Fruit fly (Drosophila melanogaster) whole organism, embryonic: ENCODE measurements around the gene Sfp79B.

Source experiments
- Ada2b ChIP-seq: fragments of 200-800 bp; sonication (Bioruptor generic); IDR thresholded peaks from 2 replicates; pipeline ENCODE4 v1.3.6; 2022; ENCODE audit warnings: missing biosample characterization, missing genetic modification characterization
- Aef1 ChIP-seq: fragments of 200-800 bp; sonication (Bioruptor generic); IDR thresholded peaks from 3 replicates; pipeline ENCODE4 v1.3.6; 2022; ENCODE audit warnings: missing biosample characterization, missing genetic modification characterization
- CG10209 ChIP-seq: fragments of 200-800 bp; sonication (Bioruptor generic); optimal IDR thresholded peaks from 3 replicates; lab custom pipeline; 2017; ENCODE audit warnings: missing biosample characterization, mild to moderate bottlenecking, missing genetic modification characterization, missing genetic modification reagents
- CG13123 ChIP-seq: fragments of 200-800 bp; sonication (Bioruptor generic); optimal IDR thresholded peaks from 2 replicates; lab custom pipeline; 2016; ENCODE audit warnings: missing biosample characterization, missing genetic modification characterization
- CG13894 ChIP-seq: fragments of 200-800 bp; sonication (Bioruptor generic); optimal IDR thresholded peaks from 3 replicates; lab custom pipeline; 2018; ENCODE audit warnings: missing biosample characterization, mild to moderate bottlenecking, missing genetic modification characterization, moderate library complexity
- CG15696 ChIP-seq: fragments of 200-800 bp; sonication (Bioruptor generic); optimal IDR thresholded peaks from 2 replicates; lab custom pipeline; 2019; ENCODE audit warnings: missing biosample characterization, mild to moderate bottlenecking, missing genetic modification characterization, moderate library complexity
- CG18011 ChIP-seq: fragments of 200-800 bp; sonication (Bioruptor generic); optimal IDR thresholded peaks from 2 replicates; lab custom pipeline; 2017; ENCODE audit warnings: missing biosample characterization, missing genetic modification characterization, mild to moderate bottlenecking, moderate library complexity, missing genotype
- CG18262 ChIP-seq: fragments of 200-800 bp; optimal IDR thresholded peaks from 3 replicates; lab custom pipeline; 2019; ENCODE audit warnings: missing biosample characterization, mild to moderate bottlenecking, missing genetic modification characterization, moderate library complexity
- CG2202 ChIP-seq: fragments of 200-800 bp; sonication (Bioruptor generic); optimal IDR thresholded peaks from 2 replicates; lab custom pipeline; 2018; ENCODE audit warnings: missing biosample characterization, mild to moderate bottlenecking, missing genetic modification characterization
- CG31441 ChIP-seq: fragments of 200-800 bp; sonication (Bioruptor generic); IDR thresholded peaks from 2 replicates; pipeline ENCODE4 v1.3.6; 2022; ENCODE audit warnings: missing biosample characterization, missing genetic modification characterization
- CG5953 ChIP-seq: fragments of 200-800 bp; sonication (Bioruptor generic); IDR thresholded peaks from 2 replicates; pipeline ENCODE4 v1.3.6; 2022; ENCODE audit warnings: missing biosample characterization, missing genetic modification characterization
- CG8281 ChIP-seq: fragments of 200-800 bp; sonication (Bioruptor generic); optimal IDR thresholded peaks from 2 replicates; lab custom pipeline; 2018; ENCODE audit warnings: missing biosample characterization, mild to moderate bottlenecking, missing genetic modification characterization, moderate library complexity
- Chrac-16 ChIP-seq: fragments of 200-800 bp; sonication (Bioruptor generic); optimal IDR thresholded peaks from 3 replicates; lab custom pipeline; 2016; ENCODE audit warnings: missing biosample characterization, missing genetic modification characterization
- CrebB ChIP-seq: fragments of 200-800 bp; sonication (Bioruptor generic); optimal IDR thresholded peaks from 3 replicates; lab custom pipeline; 2018; ENCODE audit warnings: missing biosample characterization, mild to moderate bottlenecking, missing genetic modification characterization
- ERR ChIP-seq: fragments of 200-800 bp; sonication (Bioruptor generic); optimal IDR thresholded peaks from 2 replicates; lab custom pipeline; 2016; ENCODE audit warnings: missing biosample characterization, missing genetic modification characterization
- Ets65A ChIP-seq: fragments of 200-800 bp; sonication (Bioruptor generic); peaks from one replicate; lab custom pipeline; 2016; ENCODE audit warnings: missing biosample characterization, missing genetic modification characterization
- Ets97D ChIP-seq: fragments of 200-800 bp; sonication (Bioruptor generic); optimal IDR thresholded peaks from 3 replicates; lab custom pipeline; 2016; ENCODE audit warnings: missing biosample characterization, missing genetic modification characterization
- Fer1 ChIP-seq: fragments of 200-800 bp; sonication (Bioruptor generic); optimal IDR thresholded peaks from 2 replicates; lab custom pipeline; 2017; ENCODE audit warnings: missing biosample characterization, mild to moderate bottlenecking, missing genetic modification characterization
- HLH54F ChIP-seq: fragments of 200-800 bp; sonication (Bioruptor generic); optimal IDR thresholded peaks from 3 replicates; lab custom pipeline; 2016; ENCODE audit warnings: missing biosample characterization, missing genetic modification characterization
- Hand ChIP-seq: fragments of 200-800 bp; sonication (Bioruptor generic); optimal IDR thresholded peaks from 2 replicates; lab custom pipeline; 2017; ENCODE audit warnings: mild to moderate bottlenecking, missing biosample characterization, missing genetic modification reagents, missing genetic modification characterization
- Hr39 ChIP-seq: fragments of >200 bp; optimal IDR thresholded peaks from 2 replicates; lab custom pipeline; 2017
- Hr51 ChIP-seq, 2 experiments: fragments of 200-800 bp; sonication (Bioruptor generic); optimal IDR thresholded peaks; 2 replicates in 1 of 2; 3 replicates in 1 of 2; lab custom pipeline; 2016 to 2018; ENCODE audit warnings: missing biosample characterization in 2 of 2, missing genetic modification characterization in 2 of 2, mild to moderate bottlenecking in 1 of 2, moderate library complexity in 1 of 2
- Hsf ChIP-seq: fragments of 200-800 bp; sonication (Bioruptor generic); optimal IDR thresholded peaks from 3 replicates; lab custom pipeline; 2016; ENCODE audit warnings: missing biosample characterization, missing genetic modification characterization
- MBD-R2 ChIP-seq: fragments of 200-800 bp; sonication (Bioruptor generic); IDR thresholded peaks from 2 replicates; pipeline ENCODE4 v1.3.6; 2022; ENCODE audit warnings: missing biosample characterization, missing genetic modification characterization
- MTF-1 ChIP-seq: fragments of 200-800 bp; sonication (Bioruptor generic); optimal IDR thresholded peaks from 2 replicates; lab custom pipeline; 2018; ENCODE audit warnings: missing biosample characterization, mild to moderate bottlenecking, missing genetic modification characterization, borderline replicate concordance
- NC2β ChIP-seq: fragments of 200-800 bp; sonication (Bioruptor generic); optimal IDR thresholded peaks from 2 replicates; lab custom pipeline; 2016; ENCODE audit warnings: missing biosample characterization, missing genetic modification characterization
- Neu2 ChIP-seq: fragments of 200-800 bp; sonication (Bioruptor generic); optimal IDR thresholded peaks from 3 replicates; lab custom pipeline; 2016; ENCODE audit warnings: missing biosample characterization, missing genetic modification characterization, borderline replicate concordance
- Nf-YA ChIP-seq: fragments of 200-800 bp; sonication (Bioruptor generic); IDR thresholded peaks from 2 replicates; pipeline ENCODE4 v1.3.6; 2022; ENCODE audit warnings: missing biosample characterization, missing genetic modification characterization
- ap ChIP-seq: fragments of 200-800 bp; sonication (Bioruptor generic); IDR thresholded peaks from 2 replicates; pipeline ENCODE4 v1.3.6; 2022; ENCODE audit warnings: missing biosample characterization, missing genetic modification characterization
- bsh ChIP-seq, 2 experiments: fragments of 200-800 bp; sonication (Bioruptor generic); optimal IDR thresholded peaks; 2 replicates each; lab custom pipeline; 2017 to 2018; ENCODE audit warnings: mild to moderate bottlenecking in 2 of 2, missing biosample characterization in 2 of 2, missing genetic modification characterization in 2 of 2, moderate library complexity in 1 of 2
- cato ChIP-seq: fragments of 200-800 bp; sonication (Bioruptor generic); optimal IDR thresholded peaks from 2 replicates; lab custom pipeline; 2016; ENCODE audit warnings: missing biosample characterization, missing genetic modification characterization, borderline replicate concordance
- caup ChIP-seq: fragments of 200-800 bp; sonication (Bioruptor generic); optimal IDR thresholded peaks from 3 replicates; lab custom pipeline; 2017; ENCODE audit warnings: missing biosample characterization, mild to moderate bottlenecking, missing genetic modification characterization, moderate library complexity; ENCODE audit not compliant: severe bottlenecking
- croc ChIP-seq: fragments of 200-800 bp; sonication (Bioruptor generic); conservative IDR thresholded peaks from 3 replicates; pipeline ENCODE4 v1.3.6; 2022; ENCODE audit warnings: missing biosample characterization, missing genetic modification characterization
- ewg ChIP-seq: fragments of 200-800 bp; sonication (Bioruptor generic); optimal IDR thresholded peaks from 3 replicates; lab custom pipeline; 2017; ENCODE audit warnings: mild to moderate bottlenecking, missing biosample characterization, missing genetic modification reagents, missing genetic modification characterization
- ftz-f1 ChIP-seq: fragments of 200-800 bp; sonication (Bioruptor generic); optimal IDR thresholded peaks from 2 replicates; lab custom pipeline; 2016; ENCODE audit warnings: missing biosample characterization, missing genetic modification characterization
- jumu ChIP-seq: fragments of 200-800 bp; sonication (Bioruptor generic); optimal IDR thresholded peaks from 3 replicates; lab custom pipeline; 2016; ENCODE audit warnings: missing biosample characterization, missing genetic modification characterization
- nau ChIP-seq: fragments of 200-800 bp; sonication (Bioruptor generic); optimal IDR thresholded peaks from 3 replicates; lab custom pipeline; 2017; ENCODE audit warnings: missing biosample characterization, mild to moderate bottlenecking, missing genetic modification characterization, missing genetic modification reagents
- pb ChIP-seq: fragments of 200-800 bp; sonication (Bioruptor generic); optimal IDR thresholded peaks from 3 replicates; lab custom pipeline; 2016; ENCODE audit warnings: missing biosample characterization, missing genetic modification characterization
- prd ChIP-seq, 3 experiments: fragments of >200 bp in 2 of 3; fragments of 200-800 bp in 1 of 3; sonication (Bioruptor generic) in 1 of 3; optimal IDR thresholded peaks in 2 of 3; IDR thresholded peaks in 1 of 3; 2 replicates in 2 of 3; 3 replicates in 1 of 3; pipeline versions ENCODE4 v1.3.6 to Lab custom; 2017 to 2022; ENCODE audit warnings: missing biosample characterization in 1 of 3, missing genetic modification characterization in 1 of 3
- slp2 ChIP-seq: fragments of 200-800 bp; sonication (Bioruptor generic); optimal IDR thresholded peaks from 2 replicates; lab custom pipeline; 2016; ENCODE audit warnings: missing biosample characterization, missing genetic modification characterization

Gene Sfp79B

dm6 chr3L:22078063-22078462 is 2.1 kb upstream of the Sfp79B start (continued):
- peak; percentile 47 for TF ChIP-seq Fer1
- no peak for TF ChIP-seq CG5953 (GFP tag; lab: Robert Waterston, UW)
- TF ChIP-seq CG10209 (GFP tag; lab: Kevin White, UChicago), result peak; percentile 60
- TF ChIP-seq caup (GFP tag; lab: Kevin White, UChicago), result peak; percentile 39
- peak; percentile 7 to 67 for TF ChIP-seq bsh (GFP tag; optimal IDR thresholded peaks at IDR 0.05; lab: Kevin White, UChicago)
- peak; percentile 2 for TF ChIP-seq slp2 (GFP tag; lab: Kevin White, UChicago)
- TF ChIP-seq jumu (GFP tag; lab: Kevin White, UChicago), result peak; percentile 42
- no peak for TF ChIP-seq CG2202 (tag; lab: Kevin White, UChicago)
- 0 out of 2 replicates have a peak, but pooled peaks have one; percentile 38 for TF ChIP-seq ap
- peak; percentile 15 for TF ChIP-seq CG18011
- peak; percentile 55 for TF ChIP-seq CG13123 (GFP tag; lab: Kevin White, UChicago)
- TF ChIP-seq Neu2 (GFP tag; lab: Kevin White, UChicago), result no peak
- no peak for TF ChIP-seq CG13894 (tag; lab: Kevin White, UChicago)
- TF ChIP-seq Ets97D, result no peak
- TF ChIP-seq Hsf (GFP tag; lab: Kevin White, UChicago), result peak; percentile 63
- no peak; the same call in 2 of the 3 replicates for TF ChIP-seq croc
- peak; percentile 39 for TF ChIP-seq HLH54F (GFP tag; lab: Kevin White, UChicago)
- TF ChIP-seq ewg, result peak; percentile 28
- TF ChIP-seq MTF-1 (GFP tag; lab: Kevin White, UChicago), result no peak
- peak; percentile 25 for TF ChIP-seq CrebB (tag; lab: Kevin White, UChicago)
- TF ChIP-seq Chrac-16, result peak; percentile 64
- TF ChIP-seq pb (GFP tag; lab: Kevin White, UChicago), result no peak
- TF ChIP-seq CG31441, result peak; percentile 51; the same call in 1 of the 2 replicates
- TF ChIP-seq CG8281 (tag; lab: Kevin White, UChicago), result no peak
- TF ChIP-seq Ada2b (GFP tag; lab: Robert Waterston, UW), result peak; percentile 69
- TF ChIP-seq NC2β (GFP tag; lab: Kevin White, UChicago), result peak; percentile 43
- TF ChIP-seq CG18262 (tag; lab: Kevin White, UChicago), result peak; percentile 65
- TF ChIP-seq Hr51 (GFP tag; optimal IDR thresholded peaks at IDR 0.05; lab: Kevin White, UChicago), result peak; percentile 22 to 48
- no peak for TF ChIP-seq Hr39
- TF ChIP-seq MBD-R2, result peak; percentile 34; the same call in 1 of the 2 replicates
- no peak for TF ChIP-seq ftz-f1 (GFP tag; lab: Kevin White, UChicago)
- no peak for TF ChIP-seq prd (optimal IDR thresholded peaks at IDR 0.05; lab: Kevin White, UChicago)
- TF ChIP-seq prd (GFP tag; IDR thresholded peaks at IDR 0.05; lab: Robert Waterston, UW), result peak; percentile 74; the same call in 2 of the 3 replicates
- TF ChIP-seq cato (GFP tag; lab: Kevin White, UChicago), result no peak
- TF ChIP-seq Nf-YA, result 0 out of 2 replicates have a peak, but pooled peaks have one; percentile 19
- no peak for TF ChIP-seq nau (GFP tag; lab: Kevin White, UChicago)
- no peak for TF ChIP-seq Hand
- TF ChIP-seq Aef1 (GFP tag; lab: Robert Waterston, UW), result peak; percentile 22; the same call in 1 of the 3 replicates
- peak; percentile 47 for TF ChIP-seq ERR

- no peak for TF ChIP-seq CG15696
- TF ChIP-seq Ets65A (GFP tag; lab: Kevin White, UChicago), result peak; percentile 79
- TF ChIP-seq, all 482 proteins: peak for 1
These were observed 2.3 kb downstream of the Sfp79B start, which contains the start of gene msopa for dm6 chr3L:22082420-22082819. msopa (plus strand) TSS chr3L:22082720.
